Fruit fly (Drosophila melanogaster): Measurements from ENCODE around the gene CG12065.
A peak's percentile ranks its signal among the peaks of the same experiment; 100 is the strongest.

DNA sequence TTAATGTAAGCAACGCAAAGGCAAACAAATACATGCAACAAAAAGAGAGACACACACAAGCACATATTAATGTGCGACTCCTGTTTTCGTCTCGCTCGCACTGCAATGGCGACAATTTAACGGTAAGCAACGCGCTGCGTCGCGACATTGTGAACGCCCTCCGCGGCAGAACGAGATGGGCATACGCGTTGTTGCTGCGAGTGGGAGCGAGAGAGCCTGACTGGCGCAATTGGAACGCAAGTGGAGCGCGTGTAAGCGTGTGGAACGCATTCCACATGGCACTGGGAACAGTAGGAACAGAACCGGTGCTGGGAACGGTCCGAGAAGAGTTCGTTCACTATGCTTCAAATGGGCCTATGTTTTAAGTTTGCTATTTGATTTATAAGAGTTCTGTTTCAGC, 50.8 kb downstream of the CG12065 start:
- peak; percentile 55 for TF ChIP-seq psq (GFP tag; optimal IDR thresholded peaks at IDR 0.05)
- TF ChIP-seq Sp1 (GFP tag; optimal IDR thresholded peaks at IDR 0.05): no peak
- TF ChIP-seq foxo (GFP tag; optimal IDR thresholded peaks at IDR 0.05): no peak
- TF ChIP-seq Hr78 (GFP tag; optimal IDR thresholded peaks at IDR 0.05): no peak
- TF ChIP-seq OdsH (GFP tag; optimal IDR thresholded peaks at IDR 0.05): no peak
- TF ChIP-seq sv (GFP tag; optimal IDR thresholded peaks at IDR 0.05): no peak
- TF ChIP-seq h (GFP tag; optimal IDR thresholded peaks at IDR 0.05): no peak
- no peak for TF ChIP-seq dmrt93B (GFP tag; optimal IDR thresholded peaks at IDR 0.05)
- no peak for TF ChIP-seq rgr (GFP tag; optimal IDR thresholded peaks at IDR 0.05)
- no peak for TF ChIP-seq dsf (GFP tag; optimal IDR thresholded peaks at IDR 0.05; ENCODE audit: borderline replicate concordance)
- no peak for TF ChIP-seq usp (GFP tag; optimal IDR thresholded peaks at IDR 0.05)
- TF ChIP-seq Dif (GFP tag; optimal IDR thresholded peaks at IDR 0.05; ENCODE audit: partially characterized antibody): peak; percentile 42
- TF ChIP-seq Hnf4 (GFP tag; optimal IDR thresholded peaks at IDR 0.05): no peak
